Worm (Caenorhabditis elegans): ENCODE data around the gene fbxb-85.
"Not testable (repeated sequence)": the region's sequence is repeated elsewhere in the genome, so short reads cannot be mapped to it uniquely, and the experiment has no call there.

fbxb-85 gene

DNA sequence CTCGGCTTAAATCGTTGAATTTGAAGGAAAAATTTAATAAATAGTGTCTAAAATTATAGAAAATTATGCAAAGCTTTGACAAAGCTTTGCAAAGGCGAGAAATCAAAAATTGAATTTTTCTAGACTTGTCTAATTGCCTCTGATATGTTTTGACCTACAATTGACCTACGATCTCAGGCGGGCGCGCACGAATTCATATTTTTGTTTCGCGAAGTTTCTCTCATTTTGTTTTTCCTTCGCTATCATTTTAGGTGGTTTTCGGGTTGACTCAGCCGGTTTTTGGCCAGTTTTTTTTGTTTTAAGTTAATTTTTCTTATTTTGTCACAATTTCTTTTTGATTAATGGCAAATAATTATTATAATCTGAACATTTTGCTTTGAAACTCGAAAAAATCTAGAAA lies 41.5 kb downstream of the fbxb-85 start:
- TF ChIP-seq F16B12.6 (tag; optimal IDR thresholded peaks at IDR 0.05) (no peak), nhr-77 (tag; optimal IDR thresholded peaks at IDR 0.05) (no peak), tbx-2 (tag; optimal IDR thresholded peaks at IDR 0.05) (no peak), nhr-11 (tag; optimal IDR thresholded peaks at IDR 0.05) (no peak), zag-1 (tag; optimal IDR thresholded peaks at IDR 0.05) (no peak), pag-3 (tag; optimal IDR thresholded peaks at IDR 0.05; ENCODE audit: borderline replicate concordance, insufficient read depth) (no peak), grh-1 (GFP tag; IDR thresholded peaks at IDR 0.05) (no peak), zip-4 (GFP tag; optimal IDR thresholded peaks at IDR 0.05) (no peak), vab-15 (tag; optimal IDR thresholded peaks at IDR 0.05) (no peak), lin-13 (GFP tag; optimal IDR thresholded peaks at IDR 0.05) (no peak), dpl-1 (GFP tag; optimal IDR thresholded peaks at IDR 0.05) (no peak), ama-1 (optimal IDR thresholded peaks at IDR 0.05) (no peak), nhr-84 (tag; optimal IDR thresholded peaks at IDR 0.05) (no peak), tlp-1 (tag; optimal IDR thresholded peaks at IDR 0.05) (no peak), fkh-4 (tag; optimal IDR thresholded peaks at IDR 0.05; ENCODE audit: borderline replicate concordance) (no peak), lin-14 (GFP tag; optimal IDR thresholded peaks at IDR 0.05) (no peak), lsy-2 (tag; optimal IDR thresholded peaks at IDR 0.05) (no peak), C16A3.4 (tag; optimal IDR thresholded peaks at IDR 0.05) (no peak), elt-3 (tag; optimal IDR thresholded peaks at IDR 0.05) (no peak), pax-3 (tag; optimal IDR thresholded peaks at IDR 0.05) (no peak)

DNA sequence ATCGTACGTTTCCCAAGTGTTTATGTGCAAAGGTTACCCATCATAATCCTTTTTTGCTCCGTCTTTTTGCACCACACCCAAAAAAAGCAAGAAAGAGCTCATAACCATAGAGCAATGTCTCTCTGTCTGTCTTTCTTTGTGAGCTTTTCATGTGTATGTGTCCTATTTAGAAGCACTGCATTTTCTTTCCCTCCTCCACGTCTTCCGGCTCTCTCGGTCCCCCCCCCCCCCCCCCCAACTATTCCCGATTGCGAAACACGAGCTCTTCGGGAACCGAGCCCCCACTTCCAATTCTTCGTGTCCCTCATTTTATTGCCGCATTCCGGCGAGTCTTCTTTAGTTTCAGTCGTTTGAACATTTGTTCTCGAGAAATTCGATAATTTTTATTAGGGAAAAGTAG lies 41.9 kb downstream of the fbxb-85 start:
- peak; percentile 48 for TF ChIP-seq fkh-8 (tag; optimal IDR thresholded peaks at IDR 0.05)
- no peak for TF ChIP-seq irx-1 (tag; optimal IDR thresholded peaks at IDR 0.05)
- TF ChIP-seq unc-86 (tag; optimal IDR thresholded peaks at IDR 0.05), result no peak
- TF ChIP-seq fkh-10 (GFP tag; optimal IDR thresholded peaks at IDR 0.05), result no peak
- TF ChIP-seq C34B4.2 (tag; optimal IDR thresholded peaks at IDR 0.05), result no peak
- no peak for TF ChIP-seq fos-1 (tag; optimal IDR thresholded peaks at IDR 0.05)
- no peak for TF ChIP-seq nhr-76 (tag; optimal IDR thresholded peaks at IDR 0.05)
- no peak for TF ChIP-seq mab-9 (GFP tag; IDR thresholded peaks at IDR 0.05)
- no peak for TF ChIP-seq sox-4 (tag; optimal IDR thresholded peaks at IDR 0.05)
- TF ChIP-seq dpl-1 (GFP tag; optimal IDR thresholded peaks at IDR 0.05), result no peak
- no peak for TF ChIP-seq ceh-88 (GFP tag; IDR thresholded peaks at IDR 0.05)
- TF ChIP-seq hpl-2 (GFP tag; optimal IDR thresholded peaks at IDR 0.05), result no peak
- TF ChIP-seq unc-62 (GFP tag; optimal IDR thresholded peaks at IDR 0.05), result no peak
- TF ChIP-seq lin-39 (tag; optimal IDR thresholded peaks at IDR 0.05), result no peak
- no peak for TF ChIP-seq ztf-11 (tag; optimal IDR thresholded peaks at IDR 0.05)
- TF ChIP-seq nhr-47 (tag; optimal IDR thresholded peaks at IDR 0.05), result no peak
- TF ChIP-seq ceh-82 (tag; optimal IDR thresholded peaks at IDR 0.05), result peak in 1 of 3 experiments; percentile 16
- no peak for TF ChIP-seq ceh-90 (tag; optimal IDR thresholded peaks at IDR 0.05)
- TF ChIP-seq zip-4 (GFP tag; optimal IDR thresholded peaks at IDR 0.05), result peak; percentile 26
- no peak for TF ChIP-seq efl-3 (GFP tag; optimal IDR thresholded peaks at IDR 0.05)
- TF ChIP-seq grh-1 (GFP tag; IDR thresholded peaks at IDR 0.05), result 0 out of 2 replicates have a peak, but pooled peaks have one; percentile 5
- TF ChIP-seq lin-14 (GFP tag; optimal IDR thresholded peaks at IDR 0.05), result peak; percentile 65
- no peak for TF ChIP-seq blmp-1 (tag; optimal IDR thresholded peaks at IDR 0.05)
- TF ChIP-seq aly-2 (tag; optimal IDR thresholded peaks at IDR 0.05), result no peak
- no peak for TF ChIP-seq fkh-4 (tag; optimal IDR thresholded peaks at IDR 0.05; ENCODE audit: borderline replicate concordance)
- no peak for TF ChIP-seq nhr-11 (tag; optimal IDR thresholded peaks at IDR 0.05)
- no peak for TF ChIP-seq tbx-2 (tag; optimal IDR thresholded peaks at IDR 0.05)
- no peak for TF ChIP-seq skn-1 (tag; optimal IDR thresholded peaks at IDR 0.05)

DNA sequence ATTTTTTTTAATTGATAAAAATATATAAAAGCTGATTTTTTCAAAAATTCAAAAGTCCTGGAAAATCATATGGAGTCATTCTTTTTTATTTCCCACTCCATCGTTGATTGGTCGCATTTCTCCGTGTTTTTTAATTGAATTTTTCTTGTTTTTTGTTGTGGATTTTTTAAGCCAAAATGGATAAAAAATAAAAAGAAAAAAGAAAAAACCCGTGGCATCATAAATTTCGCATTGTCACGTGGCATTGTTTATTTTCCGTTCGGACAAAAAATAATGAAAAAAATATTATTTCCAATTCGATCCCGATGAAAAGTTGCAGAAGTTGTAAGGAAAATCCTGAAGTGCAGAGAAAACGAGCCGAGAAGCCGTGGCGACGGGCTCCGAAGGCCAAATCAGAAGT lies 43.1 kb downstream of the fbxb-85 start, which contains the start of gene klp-7:
TSS of gene klp-7 (plus strand) at position 301 of the 400 bp plus-strand sequence.
- not testable (repeated sequence) for TF ChIP-seq grh-1 (GFP tag; IDR thresholded peaks at IDR 0.05); unc-86 (tag; optimal IDR thresholded peaks at IDR 0.05); vab-15 (tag; optimal IDR thresholded peaks at IDR 0.05)
